Worm (Caenorhabditis elegans): ENCODE data around the gene klp-19.

klp-19 gene

ce11 chrIII:13262987-13263386 lies 44.1 kb downstream of the klp-19 start, which contains the start of gene F56A8.4:
Gene F56A8.4 (plus strand): TSS chrIII:13263287.
- TF ChIP-seq C17E4.6 (GFP tag; IDR thresholded peaks at IDR 0.05) (no peak), lsl-1 (GFP tag; optimal IDR thresholded peaks at IDR 0.05) (peak; percentile 33)

- no peak for TF ChIP-seq nfya-1 (tag; optimal IDR thresholded peaks at IDR 0.05; ENCODE audit: borderline replicate concordance, insufficient read depth)
- no peak for TF ChIP-seq nhr-90 (tag; optimal IDR thresholded peaks at IDR 0.05)
Measured at ce11 chrIII:13260344-13260743, 46.7 kb downstream of the klp-19 start.

ce11 chrIII:13258752-13259151 lies 48.3 kb downstream of the klp-19 start:
- no peak for TF ChIP-seq snpc-1.1 (tag; optimal IDR thresholded peaks at IDR 0.05; ENCODE audit: insufficient read depth)
- peak; percentile 88 for TF ChIP-seq hmg-1.2 (GFP tag; IDR thresholded peaks at IDR 0.05)
- no peak for TF ChIP-seq zfh-2 (GFP tag; conservative IDR thresholded peaks at IDR 0.05)
- TF ChIP-seq nfya-1 (tag; optimal IDR thresholded peaks at IDR 0.05; ENCODE audit: borderline replicate concordance, insufficient read depth): no peak
- no peak for TF ChIP-seq lir-1 (GFP tag; conservative IDR thresholded peaks at IDR 0.05)
- TF ChIP-seq K12H6.12 (tag; optimal IDR thresholded peaks at IDR 0.05): no peak
- no peak for TF ChIP-seq F22D6.2 (tag; optimal IDR thresholded peaks at IDR 0.05)
- TF ChIP-seq ztf-6 (GFP tag; IDR thresholded peaks at IDR 0.05): no peak
- no peak for TF ChIP-seq dox-1 (GFP tag; IDR thresholded peaks at IDR 0.05)
- TF ChIP-seq lin-26 (GFP tag; IDR thresholded peaks at IDR 0.05): 0 out of 2 replicates have a peak, but pooled peaks have one; percentile 13
- no peak for TF ChIP-seq nhr-27 (tag; optimal IDR thresholded peaks at IDR 0.05)
- TF ChIP-seq egl-18 (GFP tag; IDR thresholded peaks at IDR 0.05): no peak
- TF ChIP-seq F57A8.1 (GFP tag; optimal IDR thresholded peaks at IDR 0.05): no peak
- no peak for TF ChIP-seq rec-8 (tag; optimal IDR thresholded peaks at IDR 0.05)
- no peak for TF ChIP-seq aptf-2 (GFP tag; conservative IDR thresholded peaks at IDR 0.05)
- no peak for TF ChIP-seq F55B11.4 (tag; optimal IDR thresholded peaks at IDR 0.05; ENCODE audit: borderline replicate concordance, insufficient read depth)
- TF ChIP-seq let-607 (tag; optimal IDR thresholded peaks at IDR 0.05): peak; percentile 75 to 81
- no peak for TF ChIP-seq ztf-3 (GFP tag; optimal IDR thresholded peaks at IDR 0.05)
- TF ChIP-seq dpff-1 (tag; optimal IDR thresholded peaks at IDR 0.05): no peak
- TF ChIP-seq gei-17 (GFP tag; optimal IDR thresholded peaks at IDR 0.05): no peak

- peak; percentile 9 for TF ChIP-seq ceh-27 (GFP tag; optimal IDR thresholded peaks at IDR 0.05)
- peak; percentile 53; the same call in 1 of the 2 replicates for TF ChIP-seq zfh-2 (GFP tag; conservative IDR thresholded peaks at IDR 0.05)
- TF ChIP-seq egrh-3 (GFP tag; IDR thresholded peaks at IDR 0.05): no peak
- no peak for TF ChIP-seq nhr-179 (tag; optimal IDR thresholded peaks at IDR 0.05)
- no peak for TF ChIP-seq F57A8.1 (GFP tag; optimal IDR thresholded peaks at IDR 0.05)
- peak; percentile 50; the same call in 1 of the 2 replicates for TF ChIP-seq hmg-1.2 (GFP tag; IDR thresholded peaks at IDR 0.05)
- no peak for TF ChIP-seq lsy-27 (tag; optimal IDR thresholded peaks at IDR 0.05; ENCODE audit: borderline replicate concordance, insufficient read depth)
- TF ChIP-seq B0261.1 (tag; optimal IDR thresholded peaks at IDR 0.05): no peak
- TF ChIP-seq ets-4 (GFP tag; optimal IDR thresholded peaks at IDR 0.05): no peak
- TF ChIP-seq B0336.3 (GFP tag; IDR thresholded peaks at IDR 0.05): no peak
- TF ChIP-seq nfya-2 (GFP tag; IDR thresholded peaks at IDR 0.05): no peak
Measured at ce11 chrIII:13258163-13258562, 48.9 kb downstream of the klp-19 start.

All from whole organism, young adult.